Worm (Caenorhabditis elegans) whole organism, L1 larva: Measurements from ENCODE around the gene flh-3.

Experiments used
- nhr-20 ChIP-seq: sonication (generic microtip); optimal IDR thresholded peaks from 2 replicates; lab custom pipeline; 2016; ENCODE audit warnings: mild to moderate bottlenecking, missing genetic modification characterization, missing compliant biosample characterization
- nhr-237 ChIP-seq: fragments of 150-350 bp; optimal IDR thresholded peaks from 2 replicates; lab custom pipeline; 2014; ENCODE audit warnings: missing biosample characterization, missing genetic modification characterization
- ztf-11 ChIP-seq, 2 experiments: sonication (generic microtip); optimal IDR thresholded peaks; 2 replicates each; lab custom pipeline; 2016 to 2017; ENCODE audit warnings: missing genetic modification characterization in 2 of 2, missing biosample characterization in 1 of 2, missing compliant biosample characterization in 1 of 2

DNA sequence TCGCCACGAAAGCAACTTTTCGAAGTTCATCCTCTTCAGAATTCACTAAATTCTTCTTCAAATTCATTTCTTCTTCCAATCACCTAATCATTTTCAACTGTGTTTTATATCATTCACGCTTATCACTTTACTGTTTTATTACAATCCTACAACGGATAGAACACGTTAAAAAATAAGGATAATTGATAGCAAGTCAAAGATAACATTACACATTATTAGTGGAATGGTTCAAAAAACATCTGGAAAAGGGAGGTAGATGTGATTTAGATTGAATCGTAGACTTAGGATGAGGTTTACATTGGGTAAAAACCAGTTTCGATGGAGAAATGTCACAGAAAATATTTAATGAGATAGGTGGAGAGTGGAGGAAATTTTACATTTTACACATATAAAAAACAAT, 8.2 kb upstream of the flh-3 start, which contains the start of gene col-120:
- no peak for TF ChIP-seq nhr-237 (tag; lab: Kevin White, UChicago)
- no peak for TF ChIP-seq ztf-11 (tag; optimal IDR thresholded peaks at IDR 0.05; lab: Kevin White, UChicago)
- no peak for TF ChIP-seq nhr-20
